Worm (Caenorhabditis elegans) whole organism, late embryonic: ENCODE data around the gene Y82E9BL.6.

Experiments
- ceh-19 ChIP-seq: fragments of 200-800 bp; sonication (Bioruptor generic); optimal IDR thresholded peaks from 2 replicates; lab custom pipeline; 2018; ENCODE audit warnings: mild to moderate bottlenecking, missing genetic modification characterization, missing compliant biosample characterization
- ceh-31 ChIP-seq: sonication (generic microtip); optimal IDR thresholded peaks from 2 replicates; lab custom pipeline; 2016; ENCODE audit warnings: missing genetic modification characterization, missing compliant biosample characterization
- pha-4 ChIP-seq: fragments of 150-350 bp; optimal IDR thresholded peaks from 2 replicates; lab custom pipeline; 2018; ENCODE audit warnings: missing biosample characterization, missing genetic modification reagents, missing genetic modification characterization
- sox-4 ChIP-seq: sonication (generic microtip); optimal IDR thresholded peaks from 2 replicates; lab custom pipeline; 2017; ENCODE audit warnings: mild to moderate bottlenecking, missing genetic modification characterization, inconsistent platforms, missing compliant biosample characterization
- unc-86 ChIP-seq: sonication (generic microtip); optimal IDR thresholded peaks from 2 replicates; lab custom pipeline; 2016; ENCODE audit warnings: missing genetic modification characterization, missing compliant biosample characterization

DNA sequence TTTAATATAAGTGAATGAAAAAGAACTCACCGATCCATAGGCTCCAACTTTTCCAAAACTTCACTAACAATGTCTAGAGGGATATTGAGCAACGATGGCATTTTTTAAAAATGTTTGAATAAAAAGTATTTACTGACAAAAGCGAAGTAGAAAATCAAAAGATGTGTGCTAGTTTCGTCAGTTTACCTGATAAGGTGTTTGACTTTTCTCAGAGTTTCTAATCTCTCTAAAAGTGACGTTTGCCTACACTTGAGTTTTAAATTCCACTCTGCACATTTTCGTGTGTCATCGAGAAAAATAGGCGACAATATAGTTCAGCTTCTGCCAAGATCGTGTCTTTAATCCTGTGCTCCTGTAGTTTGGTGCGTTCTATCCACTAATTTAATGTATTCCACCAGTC lies 24.0 kb downstream of the Y82E9BL.6 start, which contains the start of gene fbxa-15:
- TF ChIP-seq pha-4 (tag; lab: Kevin White, UChicago) (no peak), ceh-19 (GFP tag; lab: Kevin White, UChicago) (no peak), sox-4 (tag; lab: Kevin White, UChicago) (no peak), ceh-31 (tag; lab: Kevin White, UChicago) (no peak), unc-86 (tag; lab: Kevin White, UChicago) (no peak)
